Fruit fly (Drosophila melanogaster): Measurements from ENCODE around the gene Lsp2.

DNA sequence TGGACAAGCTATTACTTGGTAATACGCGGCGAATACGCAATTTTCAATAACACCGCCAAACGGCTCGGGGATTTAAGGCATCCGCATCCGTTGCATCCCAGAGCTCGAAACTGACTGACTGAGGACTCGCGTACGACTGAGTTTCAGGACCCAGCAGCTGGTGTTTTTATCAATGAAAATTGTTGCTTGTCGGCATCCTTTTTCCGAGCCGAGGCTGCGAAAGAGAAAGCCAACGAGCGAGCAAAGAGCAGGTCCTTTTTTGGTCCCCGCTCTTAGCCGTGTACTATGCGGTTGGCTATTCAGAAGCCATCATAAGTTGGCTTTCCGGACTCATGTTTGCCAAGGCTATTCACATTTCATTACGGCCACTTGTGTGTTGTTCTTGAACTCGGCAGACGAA lies 46.2 kb downstream of the Lsp2 start, which contains the start of gene Rh7:
- no peak for TF ChIP-seq Hr4 (GFP tag; optimal IDR thresholded peaks at IDR 0.05)
- no peak for TF ChIP-seq Hr38 (GFP tag; optimal IDR thresholded peaks at IDR 0.05)
- no peak for TF ChIP-seq CG3919 (GFP tag; optimal IDR thresholded peaks at IDR 0.05)
- TF ChIP-seq CG6276 (GFP tag; optimal IDR thresholded peaks at IDR 0.05), result no peak
- no peak for TF ChIP-seq achi (GFP tag; optimal IDR thresholded peaks at IDR 0.05)
- TF ChIP-seq ss (GFP tag; optimal IDR thresholded peaks at IDR 0.05), result no peak
- no peak for TF ChIP-seq Gug (GFP tag; IDR thresholded peaks at IDR 0.05)

Data from whole organism, prepupa.